Worm (Caenorhabditis elegans) whole organism, late embryonic: ENCODE data around the gene col-143.

Source experiments
- C08G9.2 ChIP-seq: sonication (generic microtip); optimal IDR thresholded peaks from 2 replicates; lab custom pipeline; 2016; ENCODE audit warnings: mild to moderate bottlenecking, missing genetic modification characterization, moderate library complexity, missing compliant biosample characterization
- ahr-1 ChIP-seq: sonication (generic microtip); optimal IDR thresholded peaks from 2 replicates; lab custom pipeline; 2016; ENCODE audit warnings: missing genetic modification characterization, missing compliant biosample characterization
- ama-1 ChIP-seq: fragments of 150-350 bp; optimal IDR thresholded peaks from 2 replicates; lab custom pipeline; 2014
- ceh-14 ChIP-seq: sonication (generic microtip); optimal IDR thresholded peaks from 2 replicates; lab custom pipeline; 2016; ENCODE audit warnings: missing genotype, missing genetic modification characterization, missing compliant biosample characterization
- ceh-19 ChIP-seq: fragments of 200-800 bp; sonication (Bioruptor generic); optimal IDR thresholded peaks from 2 replicates; lab custom pipeline; 2018; ENCODE audit warnings: mild to moderate bottlenecking, missing genetic modification characterization, missing compliant biosample characterization
- ceh-22 ChIP-seq: sonication (generic microtip); optimal IDR thresholded peaks from 2 replicates; lab custom pipeline; 2017; ENCODE audit warnings: missing biosample characterization, missing genetic modification characterization
- ceh-31 ChIP-seq: sonication (generic microtip); optimal IDR thresholded peaks from 2 replicates; lab custom pipeline; 2016; ENCODE audit warnings: missing genetic modification characterization, missing compliant biosample characterization
- ceh-34 ChIP-seq: sonication (generic microtip); optimal IDR thresholded peaks from 2 replicates; lab custom pipeline; 2016; ENCODE audit warnings: mild to moderate bottlenecking, missing genetic modification characterization, missing compliant biosample characterization
- ceh-45 ChIP-seq: fragments of 200-800 bp; sonication (Bioruptor generic); IDR thresholded peaks from 2 replicates; pipeline ENCODE4 v1.3.6; 2022; ENCODE audit warnings: missing genetic modification reagents, missing genetic modification characterization, missing compliant biosample characterization
- ceh-48 ChIP-seq: sonication (generic microtip); optimal IDR thresholded peaks from 2 replicates; lab custom pipeline; 2016; ENCODE audit warnings: missing genetic modification characterization, inconsistent platforms, missing compliant biosample characterization
- dve-1 ChIP-seq: sonication (generic microtip); optimal IDR thresholded peaks from 2 replicates; lab custom pipeline; 2017; ENCODE audit warnings: antibody characterized with exemption, mild to moderate bottlenecking, missing genetic modification characterization, missing compliant biosample characterization
- elt-2 ChIP-seq: sonication (generic microtip); optimal IDR thresholded peaks from 2 replicates; lab custom pipeline; 2016; ENCODE audit warnings: missing genetic modification reagents, missing genetic modification characterization, missing compliant biosample characterization
- ets-4 ChIP-seq: sonication (generic microtip); optimal IDR thresholded peaks from 2 replicates; lab custom pipeline; 2016; ENCODE audit warnings: missing genetic modification characterization, missing compliant biosample characterization
- fkh-10 ChIP-seq: fragments of 150-350 bp; optimal IDR thresholded peaks from 2 replicates; lab custom pipeline; 2014; ENCODE audit warnings: missing biosample characterization, missing genetic modification reagents, missing genetic modification characterization
- fkh-6 ChIP-seq: sonication (generic microtip); optimal IDR thresholded peaks from 2 replicates; lab custom pipeline; 2016; ENCODE audit warnings: missing genetic modification characterization, missing compliant biosample characterization
- gmeb-2 ChIP-seq: sonication (generic microtip); optimal IDR thresholded peaks from 2 replicates; lab custom pipeline; 2016; ENCODE audit warnings: missing genetic modification characterization, inconsistent platforms, missing compliant biosample characterization
- hlh-8 ChIP-seq: sonication (generic microtip); optimal IDR thresholded peaks from 2 replicates; lab custom pipeline; 2016; ENCODE audit warnings: missing genotype, missing genetic modification characterization, missing compliant biosample characterization
- madf-2 ChIP-seq: sonication (generic microtip); optimal IDR thresholded peaks from 2 replicates; lab custom pipeline; 2017; ENCODE audit warnings: missing genetic modification characterization, missing compliant biosample characterization
- nfya-1 ChIP-seq: sonication (generic microtip); optimal IDR thresholded peaks from 2 replicates; lab custom pipeline; 2017; ENCODE audit warnings: missing genetic modification characterization, mild to moderate bottlenecking, missing compliant biosample characterization, antibody characterized with exemption, moderate library complexity
- odd-2 ChIP-seq: sonication (generic microtip); optimal IDR thresholded peaks from 2 replicates; lab custom pipeline; 2017; ENCODE audit warnings: antibody characterized with exemption, mild to moderate bottlenecking, missing genetic modification characterization, missing compliant biosample characterization
- pax-1 ChIP-seq: fragments of 150-350 bp; optimal IDR thresholded peaks from 2 replicates; lab custom pipeline; 2014; ENCODE audit warnings: missing biosample characterization, missing genetic modification characterization
- pha-2 ChIP-seq: sonication (generic microtip); optimal IDR thresholded peaks from 2 replicates; lab custom pipeline; 2017; ENCODE audit warnings: mild to moderate bottlenecking, missing genetic modification characterization, missing compliant biosample characterization
- pha-4 ChIP-seq: fragments of 150-350 bp; optimal IDR thresholded peaks from 2 replicates; lab custom pipeline; 2018; ENCODE audit warnings: missing biosample characterization, missing genetic modification reagents, missing genetic modification characterization
- pros-1 ChIP-seq: fragments of 150-350 bp; optimal IDR thresholded peaks from 2 replicates; lab custom pipeline; 2014; ENCODE audit warnings: missing biosample characterization, missing genetic modification reagents, missing genetic modification characterization
- ref-2 ChIP-seq: sonication (generic microtip); optimal IDR thresholded peaks from 2 replicates; lab custom pipeline; 2016; ENCODE audit warnings: missing genetic modification characterization, missing compliant biosample characterization
- rnt-1 ChIP-seq: sonication (generic microtip); optimal IDR thresholded peaks from 2 replicates; lab custom pipeline; 2016; ENCODE audit warnings: missing genetic modification characterization, missing compliant biosample characterization
- sox-2 ChIP-seq: fragments of 200-800 bp; sonication (Bioruptor generic); IDR thresholded peaks from 2 replicates; pipeline ENCODE4 v1.3.6; 2022; ENCODE audit warnings: missing genetic modification reagents, missing genetic modification characterization, missing compliant biosample characterization
- syd-9 ChIP-seq: sonication (generic microtip); optimal IDR thresholded peaks from 2 replicates; lab custom pipeline; 2016; ENCODE audit warnings: mild to moderate bottlenecking, missing genetic modification characterization, moderate library complexity, missing compliant biosample characterization
- tbx-2 ChIP-seq: sonication (generic microtip); optimal IDR thresholded peaks from 2 replicates; lab custom pipeline; 2016; ENCODE audit warnings: missing genetic modification characterization, missing compliant biosample characterization
- tbx-7 ChIP-seq: sonication (generic microtip); optimal IDR thresholded peaks from 2 replicates; lab custom pipeline; 2016; ENCODE audit warnings: missing genotype, missing genetic modification characterization, missing compliant biosample characterization
- ttx-3 ChIP-seq: sonication (generic microtip); optimal IDR thresholded peaks from 2 replicates; lab custom pipeline; 2016; ENCODE audit warnings: missing genetic modification reagents, missing genetic modification characterization, missing compliant biosample characterization
- unc-3 ChIP-seq, 2 experiments: fragments of 200-800 bp in 1 of 2; sonication (Bioruptor generic) in 1 of 2; sonication (generic microtip) in 1 of 2; conservative IDR thresholded peaks in 1 of 2; optimal IDR thresholded peaks in 1 of 2; 2 replicates each; pipeline versions ENCODE4 v1.3.6 to Lab custom; 2016 to 2022; ENCODE audit warnings: missing compliant biosample characterization in 2 of 2, missing genetic modification characterization in 2 of 2, missing genetic modification reagents in 1 of 2
- unc-55 ChIP-seq: sonication (generic microtip); optimal IDR thresholded peaks from 2 replicates; lab custom pipeline; 2017; ENCODE audit warnings: missing biosample characterization, missing genetic modification reagents, missing genetic modification characterization
- ztf-16 ChIP-seq: sonication (generic microtip); optimal IDR thresholded peaks from 2 replicates; lab custom pipeline; 2017; ENCODE audit warnings: missing genetic modification characterization, missing compliant biosample characterization

Gene col-143

DNA sequence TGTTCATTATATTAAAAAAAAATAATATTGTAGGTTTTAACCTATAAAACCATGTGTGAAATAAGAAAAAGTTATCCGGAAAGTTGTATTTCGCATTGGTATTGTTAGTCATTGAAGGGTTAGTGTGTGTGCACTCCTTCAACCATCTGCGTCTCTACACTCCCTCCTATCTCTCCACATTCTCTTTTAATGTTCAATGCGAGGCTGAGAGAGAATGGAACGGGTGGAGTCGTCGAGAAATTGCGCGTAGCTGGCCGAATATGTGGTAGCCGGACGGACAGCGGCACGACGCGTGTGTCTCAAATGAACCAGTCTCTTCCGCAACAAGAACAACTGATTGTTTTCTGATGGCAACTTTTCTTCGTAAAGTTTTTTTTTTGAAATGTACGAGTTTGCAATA is 38.5 kb upstream of the col-143 start:
- no peak for TF ChIP-seq madf-2
- no peak for TF ChIP-seq ceh-48 (tag; lab: Kevin White, UChicago)
- TF ChIP-seq ceh-14: no peak
- TF ChIP-seq nfya-1 (tag; lab: Kevin White, UChicago): peak; percentile 22
- no peak for TF ChIP-seq ttx-3
- TF ChIP-seq pha-2 (tag; lab: Kevin White, UChicago): peak; percentile 28
- peak; percentile 12 for TF ChIP-seq ceh-19 (GFP tag; lab: Kevin White, UChicago)
- no peak for TF ChIP-seq pros-1
- peak; percentile 52 for TF ChIP-seq ceh-31

DNA sequence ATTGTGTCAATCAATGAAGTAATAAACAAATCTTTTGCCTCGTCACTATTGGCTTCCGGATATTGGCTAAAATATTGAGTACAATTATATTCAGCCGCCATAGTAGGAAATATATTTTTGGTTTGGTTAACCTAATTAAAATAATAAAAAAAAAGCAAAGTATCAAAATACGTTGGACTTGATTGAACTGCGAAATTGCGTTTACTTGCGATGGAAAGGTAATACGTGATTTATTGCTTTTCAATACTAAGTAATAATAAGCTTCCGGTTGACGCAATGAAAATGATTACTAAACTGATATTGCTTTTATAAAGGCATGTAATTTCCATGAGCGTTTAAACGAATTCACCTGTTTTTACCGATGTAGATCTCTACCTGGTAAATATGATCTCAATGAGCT is 35.9 kb upstream of the col-143 start, which contains the start of gene dmsr-9:
Gene dmsr-9 (minus strand): TSS at position 101 of the 400 bp plus-strand sequence.
- no peak for TF ChIP-seq fkh-10 (GFP tag; lab: Kevin White, UChicago)

DNA sequence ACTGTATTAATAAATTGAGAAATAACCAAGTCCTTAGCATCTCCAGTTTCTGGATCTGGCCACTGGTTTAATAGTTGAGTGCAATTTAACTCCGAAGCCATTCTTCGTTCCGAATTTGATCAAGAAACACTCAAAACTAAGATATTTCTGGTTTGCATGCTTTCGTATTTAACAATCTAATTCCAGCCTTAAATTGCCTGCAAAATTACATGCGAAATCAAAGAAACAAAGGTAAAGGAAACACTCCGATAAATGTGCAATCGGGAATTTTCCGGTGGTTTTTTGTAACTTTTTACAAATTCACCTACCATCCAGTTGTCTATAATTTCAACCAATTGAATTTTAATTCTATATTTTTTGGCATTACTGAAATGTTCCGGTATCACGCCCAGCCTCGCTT is 33.6 kb upstream of the col-143 start, which contains the start of gene dmsr-10:
Gene dmsr-10 (minus strand): TSS at position 101 of the 400 bp plus-strand sequence.
- TF ChIP-seq ztf-16 (no peak), ahr-1 (no peak), pha-4 (tag; lab: Kevin White, UChicago) (no peak), ceh-22 (no peak)

DNA sequence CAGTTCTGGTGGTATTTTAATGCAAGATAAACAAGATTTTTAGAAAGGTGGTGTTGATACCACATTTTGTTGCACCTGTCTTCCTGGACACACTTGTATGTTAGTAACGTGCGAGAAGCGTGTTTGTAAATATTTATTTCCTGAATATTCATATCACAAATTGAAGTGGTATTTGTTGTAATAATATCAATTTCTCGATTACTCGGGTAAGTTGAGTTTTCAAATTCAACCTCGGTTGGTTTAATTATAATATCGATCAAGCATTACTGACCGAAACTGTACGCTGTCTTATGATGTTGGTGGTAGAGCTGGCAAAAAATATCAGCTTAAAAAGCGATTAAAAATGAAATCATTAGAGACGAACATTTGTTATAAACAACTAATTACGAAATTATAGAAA is 31.4 kb upstream of the col-143 start, which contains the start of gene dmsr-11:
Gene dmsr-11 (minus strand): TSS at position 101 of the 400 bp plus-strand sequence.
- no peak for TF ChIP-seq ceh-34

DNA sequence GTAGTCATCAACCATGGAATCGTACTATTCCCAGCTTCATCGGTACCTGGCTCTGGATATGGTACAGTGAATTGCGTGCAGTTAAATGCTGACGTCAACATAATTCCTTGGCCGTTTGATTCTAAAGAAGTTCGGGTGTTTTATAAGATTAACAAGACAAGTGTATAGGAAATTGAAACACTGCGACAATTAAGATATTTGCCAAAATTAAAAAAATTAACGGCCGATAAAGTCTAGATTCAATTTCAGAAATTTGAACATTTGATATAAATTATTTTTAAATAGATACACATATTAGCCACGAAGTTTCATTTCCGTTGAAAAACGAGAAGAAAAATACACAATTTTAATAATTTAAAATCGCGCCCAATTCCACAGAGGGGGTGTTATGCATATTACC is 29.1 kb upstream of the col-143 start, which contains the start of gene dmsr-12:
Gene dmsr-12 (minus strand): TSS at position 101 of the 400 bp plus-strand sequence.
- TF ChIP-seq syd-9 (tag; lab: Kevin White, UChicago) (no peak), hlh-8 (tag; lab: Kevin White, UChicago) (no peak), nfya-1 (tag; lab: Kevin White, UChicago) (no peak), madf-2 (no peak), dve-1 (tag; lab: Kevin White, UChicago) (no peak), ztf-16 (no peak), fkh-10 (GFP tag; lab: Kevin White, UChicago) (no peak), C08G9.2 (tag; lab: Kevin White, UChicago) (no peak), tbx-2 (no peak), tbx-7 (tag; lab: Kevin White, UChicago) (no peak), unc-55 (GFP tag; lab: Kevin White, UChicago) (no peak), ceh-48 (tag; lab: Kevin White, UChicago) (no peak), elt-2 (tag; lab: Kevin White, UChicago) (no peak), ceh-45 (GFP tag; lab: Robert Waterston, UW) (no peak), ref-2 (tag; lab: Kevin White, UChicago) (no peak), rnt-1 (tag; lab: Kevin White, UChicago) (no peak), fkh-6 (tag; lab: Kevin White, UChicago) (no peak)

DNA sequence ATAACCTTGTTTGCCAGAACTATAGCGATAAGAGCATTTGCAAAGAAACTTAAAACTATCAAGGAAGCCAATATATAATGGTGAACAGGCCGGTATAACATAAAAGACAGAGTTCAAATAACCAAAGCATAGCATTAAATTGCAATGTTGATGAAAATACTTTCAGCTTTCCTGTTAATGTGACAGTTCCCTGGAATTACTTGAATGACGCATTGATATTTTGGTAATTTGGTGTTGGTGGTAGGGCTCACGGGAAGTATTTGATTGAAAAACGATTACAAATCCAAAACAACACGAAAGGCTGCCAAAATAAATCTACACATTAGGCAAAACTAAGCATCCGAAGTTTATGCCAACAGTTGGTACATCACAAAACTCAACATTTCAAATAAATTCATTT is 26.5 kb upstream of the col-143 start, which contains the start of gene dmsr-16:
Gene dmsr-16 (minus strand): TSS at position 101 of the 400 bp plus-strand sequence.
- TF ChIP-seq gmeb-2 (tag; lab: Kevin White, UChicago): no peak
- no peak for TF ChIP-seq ceh-14
- TF ChIP-seq ama-1 (lab: Kevin White, UChicago): no peak
- TF ChIP-seq C08G9.2 (tag; lab: Kevin White, UChicago): no peak
- no peak for TF ChIP-seq ets-4

DNA sequence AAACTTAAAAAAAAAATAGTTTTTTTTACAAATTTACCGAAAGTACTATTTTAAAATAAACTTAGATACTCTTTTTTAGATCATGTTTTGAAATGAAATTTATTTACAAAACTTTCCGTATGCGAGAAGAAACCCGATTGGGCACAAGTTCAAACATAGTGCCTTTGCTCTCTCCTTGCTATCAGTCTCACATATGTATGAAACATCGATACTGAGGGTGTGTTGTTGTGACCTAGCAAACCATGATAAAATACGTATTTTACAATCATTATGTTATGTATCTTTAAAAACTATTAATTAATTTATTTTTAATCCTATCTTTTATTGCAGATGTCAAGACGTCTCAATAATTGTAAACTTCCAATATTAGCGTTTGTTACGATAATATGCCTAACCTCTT is 25.3 kb upstream of the col-143 start:
- TF ChIP-seq fkh-6 (tag; lab: Kevin White, UChicago): no peak
- TF ChIP-seq syd-9 (tag; lab: Kevin White, UChicago): no peak
- no peak for TF ChIP-seq sox-2 (GFP tag; lab: Robert Waterston, UW)
- TF ChIP-seq pax-1 (tag; lab: Kevin White, UChicago): no peak
- TF ChIP-seq unc-3 (GFP tag; conservative IDR thresholded peaks at IDR 0.05; lab: Robert Waterston, UW): no peak
- TF ChIP-seq unc-3 (tag; optimal IDR thresholded peaks at IDR 0.05; lab: Kevin White, UChicago): no peak
- peak; percentile 17 for TF ChIP-seq elt-2 (tag; lab: Kevin White, UChicago)
- no peak for TF ChIP-seq odd-2 (tag; lab: Kevin White, UChicago)
